Fruit fly (Drosophila melanogaster) whole organism, embryonic: ENCODE data around the gene CG2931.

Source experiments
- Asciz ChIP-seq: fragments of 200-800 bp; sonication (Bioruptor generic); optimal IDR thresholded peaks from 2 replicates; lab custom pipeline; 2017; ENCODE audit warnings: missing biosample characterization, mild to moderate bottlenecking, missing genetic modification characterization, missing genetic modification reagents
- Bdp1 ChIP-seq: fragments of 200-800 bp; sonication (Bioruptor generic); optimal IDR thresholded peaks from 3 replicates; lab custom pipeline; 2016; ENCODE audit warnings: missing biosample characterization, missing genetic modification characterization
- CG1233 ChIP-seq: fragments of 200-800 bp; sonication (Bioruptor generic); optimal IDR thresholded peaks from 4 replicates; lab custom pipeline; 2018; ENCODE audit warnings: missing biosample characterization, mild to moderate bottlenecking, missing genetic modification characterization
- CG12769 ChIP-seq: fragments of 200-800 bp; sonication (Bioruptor generic); optimal IDR thresholded peaks from 2 replicates; lab custom pipeline; 2019; ENCODE audit warnings: missing biosample characterization, mild to moderate bottlenecking, missing genetic modification characterization, moderate library complexity
- CG13775 ChIP-seq: fragments of 200-800 bp; sonication (Bioruptor generic); optimal IDR thresholded peaks from 3 replicates; lab custom pipeline; 2017; ENCODE audit warnings: missing biosample characterization, mild to moderate bottlenecking, missing genetic modification characterization
- CG15011 ChIP-seq: fragments of 200-800 bp; sonication (Bioruptor generic); optimal IDR thresholded peaks from 3 replicates; lab custom pipeline; 2018; ENCODE audit warnings: missing biosample characterization, mild to moderate bottlenecking, missing genetic modification characterization
- CG17359 ChIP-seq: fragments of 200-800 bp; sonication (Bioruptor generic); optimal IDR thresholded peaks from 3 replicates; lab custom pipeline; 2018; ENCODE audit warnings: missing biosample characterization, mild to moderate bottlenecking, missing genetic modification characterization, moderate library complexity
- CG2678 ChIP-seq: fragments of 200-800 bp; sonication (Bioruptor generic); optimal IDR thresholded peaks from 3 replicates; lab custom pipeline; 2019; ENCODE audit warnings: missing biosample characterization, mild to moderate bottlenecking, missing genetic modification characterization, moderate library complexity
- CG2875 ChIP-seq: fragments of 200-800 bp; sonication (Bioruptor generic); optimal IDR thresholded peaks from 2 replicates; lab custom pipeline; 2017; ENCODE audit warnings: missing biosample characterization, mild to moderate bottlenecking, missing genetic modification characterization, missing genetic modification reagents
- CG3065 ChIP-seq: fragments of 200-800 bp; sonication (Bioruptor generic); optimal IDR thresholded peaks from 2 replicates; lab custom pipeline; 2016; ENCODE audit warnings: missing biosample characterization, missing genetic modification characterization
- CG32767 ChIP-seq: fragments of 200-800 bp; sonication (Bioruptor generic); IDR thresholded peaks from 2 replicates; pipeline ENCODE4 v1.3.6; 2022; ENCODE audit warnings: missing biosample characterization, missing genetic modification characterization
- CG3281 ChIP-seq: fragments of 200-800 bp; sonication (Bioruptor generic); optimal IDR thresholded peaks from 3 replicates; lab custom pipeline; 2017; ENCODE audit warnings: missing biosample characterization, mild to moderate bottlenecking, missing genetic modification characterization
- CG3847 ChIP-seq: fragments of 200-800 bp; sonication (Bioruptor generic); IDR thresholded peaks from 2 replicates; pipeline ENCODE4 v1.3.6; 2022; ENCODE audit warnings: missing biosample characterization, missing genetic modification characterization
- CG3995 ChIP-seq: fragments of 200-800 bp; sonication (Bioruptor generic); optimal IDR thresholded peaks from 3 replicates; lab custom pipeline; 2016; ENCODE audit warnings: missing biosample characterization, missing genetic modification characterization
- CG8089 ChIP-seq: fragments of 200-800 bp; sonication (Bioruptor generic); optimal IDR thresholded peaks from 3 replicates; lab custom pipeline; 2016; ENCODE audit warnings: missing biosample characterization, missing genetic modification characterization
- CG8388 ChIP-seq: fragments of 200-800 bp; sonication (Bioruptor generic); optimal IDR thresholded peaks from 2 replicates; lab custom pipeline; 2019; ENCODE audit warnings: missing biosample characterization, mild to moderate bottlenecking, missing genetic modification characterization, moderate library complexity
- CG9215 ChIP-seq: fragments of 200-800 bp; sonication (Bioruptor generic); IDR thresholded peaks from 2 replicates; pipeline ENCODE4 v1.3.6; 2022; ENCODE audit warnings: missing biosample characterization, missing genetic modification characterization
- CG9437 ChIP-seq: fragments of 200-800 bp; sonication (Bioruptor generic); optimal IDR thresholded peaks from 2 replicates; lab custom pipeline; 2018; ENCODE audit warnings: missing biosample characterization, mild to moderate bottlenecking, missing genetic modification characterization
- CHES-1-like ChIP-seq: fragments of 200-800 bp; sonication (Bioruptor generic); optimal IDR thresholded peaks from 2 replicates; lab custom pipeline; 2016; ENCODE audit warnings: missing biosample characterization, missing genetic modification characterization
- CTCF ChIP-seq: fragments of 200-800 bp; sonication (Bioruptor generic); optimal IDR thresholded peaks from 2 replicates; lab custom pipeline; 2017; ENCODE audit warnings: missing biosample characterization, mild to moderate bottlenecking, missing genetic modification characterization, moderate library complexity
- Dfd ChIP-seq, 2 experiments: fragments of >200 bp; optimal IDR thresholded peaks; 2 replicates each; lab custom pipeline; 2017; ENCODE audit warnings: missing biosample characterization in 2 of 2, missing genetic modification characterization in 2 of 2
- Dll ChIP-seq: fragments of 200-800 bp; sonication (Bioruptor generic); IDR thresholded peaks from 4 replicates; pipeline ENCODE4 v1.3.6; 2022; ENCODE audit warnings: missing biosample characterization, missing genetic modification characterization; ENCODE audit not compliant: partially characterized antibody
- Dp ChIP-seq: fragments of 200-800 bp; sonication (Bioruptor generic); optimal IDR thresholded peaks from 2 replicates; lab custom pipeline; 2018; ENCODE audit warnings: missing biosample characterization, mild to moderate bottlenecking, missing genetic modification characterization, moderate library complexity
- Fer1 ChIP-seq: fragments of 200-800 bp; sonication (Bioruptor generic); optimal IDR thresholded peaks from 2 replicates; lab custom pipeline; 2017; ENCODE audit warnings: missing biosample characterization, mild to moderate bottlenecking, missing genetic modification characterization
- GATAe ChIP-seq: fragments of 200-800 bp; sonication (Bioruptor generic); conservative IDR thresholded peaks from 2 replicates; pipeline ENCODE4 v1.3.6; 2022; ENCODE audit warnings: missing biosample characterization, missing genetic modification characterization
- Gsc ChIP-seq: fragments of 200-800 bp; sonication (Bioruptor generic); IDR thresholded peaks from 2 replicates; pipeline ENCODE4 v1.3.6; 2022; ENCODE audit warnings: missing biosample characterization, missing genetic modification characterization
- HLH54F ChIP-seq: fragments of 200-800 bp; sonication (Bioruptor generic); optimal IDR thresholded peaks from 3 replicates; lab custom pipeline; 2016; ENCODE audit warnings: missing biosample characterization, missing genetic modification characterization
- Hand ChIP-seq: fragments of 200-800 bp; sonication (Bioruptor generic); optimal IDR thresholded peaks from 2 replicates; lab custom pipeline; 2017; ENCODE audit warnings: mild to moderate bottlenecking, missing biosample characterization, missing genetic modification reagents, missing genetic modification characterization
- HmgD ChIP-seq: fragments of 200-800 bp; sonication (Bioruptor generic); optimal IDR thresholded peaks from 3 replicates; lab custom pipeline; 2016; ENCODE audit warnings: missing biosample characterization, missing genetic modification characterization
- Hr39 ChIP-seq: fragments of >200 bp; optimal IDR thresholded peaks from 2 replicates; lab custom pipeline; 2017
- Lpt ChIP-seq: fragments of >200 bp; optimal IDR thresholded peaks from 2 replicates; lab custom pipeline; 2018; ENCODE audit warnings: missing biosample characterization, missing genetic modification characterization
- NfI ChIP-seq: fragments of 200-800 bp; sonication (Bioruptor generic); optimal IDR thresholded peaks from 3 replicates; lab custom pipeline; 2018; ENCODE audit warnings: missing biosample characterization, mild to moderate bottlenecking, missing genetic modification characterization, moderate library complexity
- aop ChIP-seq: fragments of 200-800 bp; sonication (Bioruptor generic); IDR thresholded peaks from 2 replicates; pipeline ENCODE4 v1.3.6; 2022; ENCODE audit warnings: missing biosample characterization, missing genetic modification characterization
- bigmax ChIP-seq: fragments of 200-800 bp; sonication (Bioruptor generic); optimal IDR thresholded peaks from 2 replicates; lab custom pipeline; 2018; ENCODE audit warnings: missing biosample characterization, mild to moderate bottlenecking, missing genetic modification characterization
- chif ChIP-seq, 2 experiments: fragments of 200-800 bp; sonication (Bioruptor generic); optimal IDR thresholded peaks; 3 replicates each; lab custom pipeline; 2016; ENCODE audit warnings: missing biosample characterization in 2 of 2, missing genetic modification characterization in 2 of 2
- crp ChIP-seq, 2 experiments: fragments of 200-800 bp; sonication (Bioruptor generic); optimal IDR thresholded peaks; 2 replicates in 1 of 2; 3 replicates in 1 of 2; lab custom pipeline; 2017; ENCODE audit warnings: missing biosample characterization in 2 of 2, missing genetic modification characterization in 2 of 2, mild to moderate bottlenecking in 1 of 2, moderate library complexity in 1 of 2
- dan ChIP-seq: fragments of 200-800 bp; sonication (Bioruptor generic); IDR thresholded peaks from 2 replicates; pipeline ENCODE4 v1.3.6; 2022; ENCODE audit warnings: missing biosample characterization, missing genetic modification characterization
- en ChIP-seq: fragments of 200-800 bp; sonication (Bioruptor generic); optimal IDR thresholded peaks from 2 replicates; lab custom pipeline; 2016; ENCODE audit warnings: missing biosample characterization, missing genetic modification characterization
- grn ChIP-seq: fragments of 200-800 bp; sonication (Bioruptor generic); optimal IDR thresholded peaks from 3 replicates; lab custom pipeline; 2017; ENCODE audit warnings: missing biosample characterization, missing genetic modification characterization
- gt ChIP-seq: fragments of 200-800 bp; sonication (Bioruptor generic); IDR thresholded peaks from 2 replicates; pipeline ENCODE4 v1.3.6; 2022; ENCODE audit warnings: missing biosample characterization, missing genetic modification characterization
- lola ChIP-seq, 3 experiments: fragments of >200 bp in 2 of 3; fragments of 200-800 bp in 1 of 3; sonication (Bioruptor generic) in 1 of 3; optimal IDR thresholded peaks; 2 replicates each; lab custom pipeline; 2017 to 2019; ENCODE audit warnings: missing biosample characterization in 3 of 3, missing genetic modification characterization in 3 of 3, mild to moderate bottlenecking in 1 of 3, moderate library complexity in 1 of 3
- luna ChIP-seq: fragments of 200-800 bp; sonication (Bioruptor generic); optimal IDR thresholded peaks from 2 replicates; lab custom pipeline; 2016; ENCODE audit warnings: missing biosample characterization, missing genetic modification characterization
- mld ChIP-seq: fragments of 200-800 bp; sonication (Bioruptor generic); IDR thresholded peaks from 3 replicates; pipeline ENCODE4 v1.3.6; 2022; ENCODE audit warnings: missing biosample characterization, missing genetic modification characterization; ENCODE audit not compliant: partially characterized antibody
- onecut ChIP-seq: fragments of 200-800 bp; sonication (Bioruptor generic); IDR thresholded peaks from 2 replicates; pipeline ENCODE4 v1.3.6; 2022; ENCODE audit warnings: missing biosample characterization, missing genetic modification characterization
- psq ChIP-seq: fragments of 200-800 bp; sonication (Bioruptor generic); optimal IDR thresholded peaks from 2 replicates; lab custom pipeline; 2017; ENCODE audit warnings: missing biosample characterization, missing genetic modification characterization
- sens-2 ChIP-seq: fragments of 200-800 bp; sonication (Bioruptor generic); IDR thresholded peaks from 2 replicates; pipeline ENCODE4 v1.3.6; 2022; ENCODE audit warnings: missing biosample characterization, missing genetic modification characterization
- tin ChIP-seq: fragments of 200-800 bp; sonication (Bioruptor generic); optimal IDR thresholded peaks from 3 replicates; lab custom pipeline; 2016; ENCODE audit warnings: missing biosample characterization, missing genetic modification characterization
- yki ChIP-seq: fragments of >200 bp; optimal IDR thresholded peaks from 3 replicates; lab custom pipeline; 2018
- zen ChIP-seq: fragments of 200-800 bp; sonication (Bioruptor generic); optimal IDR thresholded peaks from 3 replicates; lab custom pipeline; 2018; ENCODE audit warnings: missing biosample characterization, mild to moderate bottlenecking, missing genetic modification characterization, moderate library complexity
- zfh1 ChIP-seq: fragments of 200-800 bp; sonication (Bioruptor generic); IDR thresholded peaks from 3 replicates; pipeline ENCODE4 v1.3.6; 2022; ENCODE audit warnings: missing biosample characterization, missing genetic modification characterization

CG2931 gene

dm6 chr3R:5550452-5550851, 18.0 kb downstream of the CG2931 start (continued):
- TF ChIP-seq mld (peak; percentile 41; the same call in 1 of the 3 replicates), grn (GFP tag; lab: Kevin White, UChicago) (no peak)

dm6 chr3R:5547464-5547943, 20.9 kb downstream of the CG2931 start, which contains the start of gene CG2519:
Gene CG2519, minus strand, starts transcription at chr3R:5547775.
- TF ChIP-seq CG17359 = peak; percentile 59
- peak; percentile 3 for TF ChIP-seq CG8089 (GFP tag; lab: Kevin White, UChicago)
- TF ChIP-seq HLH54F (GFP tag; lab: Kevin White, UChicago) = peak; percentile 69
- TF ChIP-seq Asciz (GFP tag; lab: Kevin White, UChicago) = no peak
- TF ChIP-seq aop (GFP tag; lab: Robert Waterston, UW) = peak; percentile 46; the same call in 1 of the 2 replicates
- TF ChIP-seq CTCF (GFP tag; lab: Kevin White, UChicago) = no peak
- TF ChIP-seq bigmax (GFP tag; lab: Kevin White, UChicago) = peak; percentile 66
- no peak for TF ChIP-seq gt (GFP tag; lab: Robert Waterston, UW)
- TF ChIP-seq CG9215 = no peak
- 0 out of 2 replicates have a peak, but pooled peaks have one; percentile 62 for TF ChIP-seq CG3847 (GFP tag; lab: Robert Waterston, UW)
- TF ChIP-seq CG12769 (tag; lab: Kevin White, UChicago) = peak; percentile 42
- peak; percentile 39 for TF ChIP-seq Bdp1
- peak; percentile 66 for TF ChIP-seq zfh1
- no peak for TF ChIP-seq CG2875
- TF ChIP-seq CG3281 (GFP tag; lab: Kevin White, UChicago) = no peak
- no peak for TF ChIP-seq sens-2 (GFP tag; lab: Robert Waterston, UW)
- no peak for TF ChIP-seq Gsc (GFP tag; lab: Robert Waterston, UW)
- TF ChIP-seq Dll (GFP tag; lab: Robert Waterston, UW) = peak; percentile 89
- TF ChIP-seq Dp (GFP tag; lab: Kevin White, UChicago) = peak; percentile 58
- peak; percentile 50 for TF ChIP-seq CG13775 (GFP tag; lab: Kevin White, UChicago)
- TF ChIP-seq Lpt (GFP tag; lab: Kevin White, UChicago) = no peak
- TF ChIP-seq CG3065 (GFP tag; lab: Kevin White, UChicago) = no peak
- peak; percentile 82 for TF ChIP-seq CHES-1-like (GFP tag; lab: Kevin White, UChicago)
- no peak for TF ChIP-seq Hand (GFP tag; lab: Kevin White, UChicago)
- TF ChIP-seq zen (tag; lab: Kevin White, UChicago) = no peak
- peak; percentile 71 for TF ChIP-seq CG3995 (GFP tag; lab: Kevin White, UChicago)
- peak; percentile 33 to 51 for TF ChIP-seq chif (GFP tag; optimal IDR thresholded peaks at IDR 0.05; lab: Kevin White, UChicago)
- TF ChIP-seq psq (GFP tag; lab: Kevin White, UChicago) = no peak
- TF ChIP-seq CG32767 (GFP tag; lab: Robert Waterston, UW) = 0 out of 2 replicates have a peak, but pooled peaks have one; percentile 14
- TF ChIP-seq CG2678 = no peak
- TF ChIP-seq Hr39 (lab: Kevin White, UChicago) = no peak
- peak in 1 of 3 experiments; percentile 9 for TF ChIP-seq lola (GFP tag; optimal IDR thresholded peaks at IDR 0.05; lab: Kevin White, UChicago)
- no peak for TF ChIP-seq dan (GFP tag; lab: Robert Waterston, UW)
- no peak for TF ChIP-seq en
- TF ChIP-seq HmgD (GFP tag; lab: Kevin White, UChicago) = peak; percentile 78
- no peak for TF ChIP-seq CG1233 (GFP tag; lab: Kevin White, UChicago)
- no peak for TF ChIP-seq CG15011 (GFP tag; lab: Kevin White, UChicago)
- no peak for TF ChIP-seq yki
- TF ChIP-seq luna (GFP tag; lab: Kevin White, UChicago) = peak; percentile 43
- no peak for TF ChIP-seq Dfd (GFP tag; optimal IDR thresholded peaks at IDR 0.05; lab: Kevin White, UChicago)
- peak; percentile 61 for TF ChIP-seq tin (GFP tag; lab: Kevin White, UChicago)
- TF ChIP-seq CG8388 (GFP tag; lab: Kevin White, UChicago) = no peak
- no peak for TF ChIP-seq GATAe (GFP tag; lab: Robert Waterston, UW)
- TF ChIP-seq crp (GFP tag; optimal IDR thresholded peaks at IDR 0.05; lab: Kevin White, UChicago) = peak in 1 of 2 experiments; percentile 23
- TF ChIP-seq Fer1 (GFP tag; lab: Kevin White, UChicago) = peak; percentile 73
- peak; percentile 62; the same call in 1 of the 2 replicates for TF ChIP-seq onecut (GFP tag; lab: Robert Waterston, UW)
- TF ChIP-seq CG9437 = no peak
- TF ChIP-seq NfI (GFP tag; lab: Kevin White, UChicago) = no peak
